Fruit fly (Drosophila melanogaster) whole organism, embryonic: ENCODE data around the gene BBS1.

Experiments
- ATbp ChIP-seq: fragments of 200-800 bp; sonication (Bioruptor generic); optimal IDR thresholded peaks from 2 replicates; lab custom pipeline; 2017; ENCODE audit warnings: missing biosample characterization, mild to moderate bottlenecking, missing genetic modification characterization, missing genetic modification reagents
- Antp ChIP-seq: fragments of 200-800 bp; sonication (Bioruptor generic); optimal IDR thresholded peaks from 3 replicates; lab custom pipeline; 2016; ENCODE audit warnings: missing biosample characterization, missing genetic modification characterization
- Atf-2 ChIP-seq: fragments of 200-800 bp; sonication (Bioruptor generic); optimal IDR thresholded peaks from 2 replicates; lab custom pipeline; 2016; ENCODE audit warnings: missing biosample characterization, missing genetic modification characterization
- Bgb ChIP-seq: fragments of 200-800 bp; sonication (Bioruptor generic); IDR thresholded peaks from 2 replicates; pipeline ENCODE4 v1.3.6; 2022; ENCODE audit warnings: missing biosample characterization, missing genetic modification characterization; ENCODE audit not compliant: partially characterized antibody
- CG11723 ChIP-seq: fragments of 200-800 bp; sonication (Bioruptor generic); optimal IDR thresholded peaks from 2 replicates; lab custom pipeline; 2017; ENCODE audit warnings: missing biosample characterization, mild to moderate bottlenecking, missing genetic modification characterization
- CG12071 ChIP-seq: fragments of 200-800 bp; sonication (Bioruptor generic); optimal IDR thresholded peaks from 3 replicates; lab custom pipeline; 2018; ENCODE audit warnings: missing biosample characterization, mild to moderate bottlenecking, missing genetic modification characterization
- CG13894 ChIP-seq: fragments of 200-800 bp; sonication (Bioruptor generic); optimal IDR thresholded peaks from 3 replicates; lab custom pipeline; 2018; ENCODE audit warnings: missing biosample characterization, mild to moderate bottlenecking, missing genetic modification characterization, moderate library complexity
- CG14667 ChIP-seq: fragments of 200-800 bp; sonication (Bioruptor generic); IDR thresholded peaks from 2 replicates; pipeline ENCODE4 v1.3.6; 2022; ENCODE audit warnings: missing biosample characterization, missing genetic modification characterization
- CG17328 ChIP-seq: fragments of 200-800 bp; sonication (Bioruptor generic); IDR thresholded peaks from 2 replicates; pipeline ENCODE4 v1.3.6; 2022; ENCODE audit warnings: missing biosample characterization, missing genetic modification characterization
- CG2199 ChIP-seq: fragments of 200-800 bp; sonication (Bioruptor generic); IDR thresholded peaks from 3 replicates; pipeline ENCODE4 v1.3.6; 2022; ENCODE audit warnings: missing biosample characterization, missing genetic modification characterization
- CG30020 ChIP-seq: fragments of 200-800 bp; optimal IDR thresholded peaks from 2 replicates; lab custom pipeline; 2019; ENCODE audit warnings: missing biosample characterization, mild to moderate bottlenecking, missing genetic modification characterization, moderate library complexity
- CG30431 ChIP-seq: fragments of 200-800 bp; sonication (Bioruptor generic); optimal IDR thresholded peaks from 2 replicates; lab custom pipeline; 2017; ENCODE audit warnings: missing biosample characterization, missing genetic modification characterization
- CG3281 ChIP-seq: fragments of 200-800 bp; sonication (Bioruptor generic); optimal IDR thresholded peaks from 3 replicates; lab custom pipeline; 2017; ENCODE audit warnings: missing biosample characterization, mild to moderate bottlenecking, missing genetic modification characterization
- CG4360 ChIP-seq: fragments of 200-800 bp; sonication (Bioruptor generic); IDR thresholded peaks from 2 replicates; pipeline ENCODE4 v1.3.6; 2022; ENCODE audit warnings: missing biosample characterization, missing genetic modification characterization
- CG4730 ChIP-seq: fragments of 200-800 bp; sonication (Bioruptor generic); IDR thresholded peaks from 2 replicates; pipeline ENCODE4 v1.3.6; 2022; ENCODE audit warnings: missing biosample characterization, missing genetic modification characterization
- CG6683 ChIP-seq: fragments of 200-800 bp; sonication (Bioruptor generic); optimal IDR thresholded peaks from 2 replicates; lab custom pipeline; 2017; ENCODE audit warnings: missing biosample characterization, mild to moderate bottlenecking, missing genetic modification characterization, missing genetic modification reagents
- CG7556 ChIP-seq: fragments of 200-800 bp; sonication (Bioruptor generic); optimal IDR thresholded peaks from 2 replicates; lab custom pipeline; 2017; ENCODE audit warnings: missing biosample characterization, mild to moderate bottlenecking, missing genetic modification characterization
- CG7839 ChIP-seq: fragments of 200-800 bp; sonication (Bioruptor generic); optimal IDR thresholded peaks from 3 replicates; lab custom pipeline; 2018; ENCODE audit warnings: missing biosample characterization, mild to moderate bottlenecking, missing genetic modification characterization, moderate library complexity
- CG8765 ChIP-seq: fragments of 200-800 bp; sonication (Bioruptor generic); IDR thresholded peaks from 2 replicates; pipeline ENCODE4 v1.3.6; 2022; ENCODE audit warnings: missing biosample characterization, missing genetic modification characterization
- D19A ChIP-seq: fragments of 200-800 bp; optimal IDR thresholded peaks from 3 replicates; lab custom pipeline; 2019; ENCODE audit warnings: missing biosample characterization, mild to moderate bottlenecking, missing genetic modification characterization, moderate library complexity
- Dfd ChIP-seq, 2 experiments: fragments of >200 bp; optimal IDR thresholded peaks; 2 replicates each; lab custom pipeline; 2017; ENCODE audit warnings: missing biosample characterization in 2 of 2, missing genetic modification characterization in 2 of 2
- Doc3 ChIP-seq: fragments of 200-800 bp; sonication (Bioruptor generic); IDR thresholded peaks from 3 replicates; pipeline ENCODE4 v1.3.6; 2022; ENCODE audit warnings: missing biosample characterization, missing genetic modification characterization; ENCODE audit not compliant: partially characterized antibody
- Drgx ChIP-seq: fragments of 200-800 bp; sonication (Bioruptor generic); IDR thresholded peaks from 2 replicates; pipeline ENCODE4 v1.3.6; 2022; ENCODE audit warnings: missing biosample characterization, missing genetic modification characterization
- MTF-1 ChIP-seq: fragments of 200-800 bp; sonication (Bioruptor generic); optimal IDR thresholded peaks from 2 replicates; lab custom pipeline; 2018; ENCODE audit warnings: missing biosample characterization, mild to moderate bottlenecking, missing genetic modification characterization, borderline replicate concordance
- Neu2 ChIP-seq: fragments of 200-800 bp; sonication (Bioruptor generic); optimal IDR thresholded peaks from 3 replicates; lab custom pipeline; 2016; ENCODE audit warnings: missing biosample characterization, missing genetic modification characterization, borderline replicate concordance
- Sox102F ChIP-seq: fragments of 200-800 bp; sonication (Bioruptor generic); optimal IDR thresholded peaks from 2 replicates; lab custom pipeline; 2018; ENCODE audit warnings: missing biosample characterization, mild to moderate bottlenecking, missing genetic modification characterization, moderate library complexity
- YL-1 ChIP-seq: fragments of 200-800 bp; sonication (Bioruptor generic); optimal IDR thresholded peaks from 3 replicates; lab custom pipeline; 2017; ENCODE audit warnings: missing biosample characterization, mild to moderate bottlenecking, missing genetic modification characterization
- bowl ChIP-seq: fragments of 200-800 bp; sonication (Bioruptor generic); IDR thresholded peaks from 2 replicates; pipeline ENCODE4 v1.3.6; 2022; ENCODE audit warnings: missing biosample characterization, missing genetic modification characterization
- bsh ChIP-seq, 2 experiments: fragments of 200-800 bp; sonication (Bioruptor generic); optimal IDR thresholded peaks; 2 replicates each; lab custom pipeline; 2017 to 2018; ENCODE audit warnings: mild to moderate bottlenecking in 2 of 2, missing biosample characterization in 2 of 2, missing genetic modification characterization in 2 of 2, moderate library complexity in 1 of 2
- chinmo ChIP-seq: fragments of 200-800 bp; sonication (Bioruptor generic); IDR thresholded peaks from 4 replicates; pipeline ENCODE4 v1.3.6; 2022; ENCODE audit warnings: missing biosample characterization, missing genetic modification characterization; ENCODE audit not compliant: partially characterized antibody
- chm ChIP-seq: fragments of 200-800 bp; sonication (Bioruptor generic); IDR thresholded peaks from 2 replicates; pipeline ENCODE4 v1.3.6; 2022; ENCODE audit warnings: missing biosample characterization, missing genetic modification characterization
- ci ChIP-seq: fragments of 200-800 bp; sonication (Bioruptor generic); IDR thresholded peaks from 3 replicates; pipeline ENCODE4 v1.3.6; 2022; ENCODE audit warnings: missing biosample characterization, missing genetic modification characterization
- ewg ChIP-seq: fragments of 200-800 bp; sonication (Bioruptor generic); optimal IDR thresholded peaks from 3 replicates; lab custom pipeline; 2017; ENCODE audit warnings: mild to moderate bottlenecking, missing biosample characterization, missing genetic modification reagents, missing genetic modification characterization
- ftz-f1 ChIP-seq: fragments of 200-800 bp; sonication (Bioruptor generic); optimal IDR thresholded peaks from 2 replicates; lab custom pipeline; 2016; ENCODE audit warnings: missing biosample characterization, missing genetic modification characterization
- insv ChIP-seq, 2 experiments: fragments of 200-800 bp; sonication (Bioruptor generic); optimal IDR thresholded peaks; 3 replicates each; lab custom pipeline; 2016 to 2018; ENCODE audit warnings: missing biosample characterization in 2 of 2, missing genetic modification characterization in 2 of 2
- lab ChIP-seq: fragments of 200-800 bp; sonication (Bioruptor generic); optimal IDR thresholded peaks from 3 replicates; lab custom pipeline; 2017; ENCODE audit warnings: missing biosample characterization, missing genetic modification characterization, mild to moderate bottlenecking, moderate library complexity, missing genetic modification reagents
- mld ChIP-seq: fragments of 200-800 bp; sonication (Bioruptor generic); IDR thresholded peaks from 3 replicates; pipeline ENCODE4 v1.3.6; 2022; ENCODE audit warnings: missing biosample characterization, missing genetic modification characterization; ENCODE audit not compliant: partially characterized antibody
- nerfin-2 ChIP-seq: fragments of 200-800 bp; sonication (Bioruptor generic); IDR thresholded peaks from 2 replicates; pipeline ENCODE4 v1.3.6; 2022; ENCODE audit warnings: missing biosample characterization, missing genetic modification characterization; ENCODE audit not compliant: partially characterized antibody
- nom ChIP-seq: fragments of 200-800 bp; sonication (Bioruptor generic); optimal IDR thresholded peaks from 2 replicates; lab custom pipeline; 2017; ENCODE audit warnings: missing biosample characterization, missing genetic modification characterization, mild to moderate bottlenecking, moderate library complexity, missing genetic modification reagents
- pan ChIP-seq, 4 experiments: fragments of >200 bp in 3 of 4; fragments of 200-800 bp in 1 of 4; sonication (Bioruptor generic) in 1 of 4; optimal IDR thresholded peaks in 3 of 4; IDR thresholded peaks in 1 of 4; 2 replicates each; pipeline versions ENCODE4 v1.3.6 to Lab custom; 2017 to 2022; ENCODE audit warnings: missing biosample characterization in 2 of 4, missing genetic modification characterization in 2 of 4, mixed read lengths in 1 of 4
- slbo ChIP-seq: fragments of 200-800 bp; sonication (Bioruptor generic); IDR thresholded peaks from 2 replicates; pipeline ENCODE4 v1.3.6; 2022; ENCODE audit warnings: missing biosample characterization, missing genetic modification characterization
- sr ChIP-seq: fragments of 200-800 bp; sonication (Bioruptor generic); IDR thresholded peaks from 3 replicates; pipeline ENCODE4 v1.3.6; 2022; ENCODE audit warnings: missing biosample characterization, missing genetic modification characterization
- tap ChIP-seq: fragments of 200-800 bp; optimal IDR thresholded peaks from 3 replicates; lab custom pipeline; 2019; ENCODE audit warnings: missing biosample characterization, mild to moderate bottlenecking, missing genetic modification characterization, moderate library complexity
- tll ChIP-seq, 2 experiments: fragments of 200-800 bp in 1 of 2; fragments of >200 bp in 1 of 2; sonication (Bioruptor generic) in 1 of 2; optimal IDR thresholded peaks; 2 replicates each; lab custom pipeline; 2017 to 2019; ENCODE audit warnings: missing biosample characterization in 2 of 2, missing genetic modification characterization in 2 of 2, mild to moderate bottlenecking in 1 of 2, moderate library complexity in 1 of 2
- trem ChIP-seq: fragments of 200-800 bp; optimal IDR thresholded peaks from 3 replicates; lab custom pipeline; 2019; ENCODE audit warnings: missing biosample characterization, mild to moderate bottlenecking, missing genetic modification characterization, moderate library complexity
- usp ChIP-seq: fragments of >200 bp; optimal IDR thresholded peaks from 2 replicates; lab custom pipeline; 2017; ENCODE audit warnings: missing biosample characterization, missing genetic modification characterization

BBS1 gene

DNA sequence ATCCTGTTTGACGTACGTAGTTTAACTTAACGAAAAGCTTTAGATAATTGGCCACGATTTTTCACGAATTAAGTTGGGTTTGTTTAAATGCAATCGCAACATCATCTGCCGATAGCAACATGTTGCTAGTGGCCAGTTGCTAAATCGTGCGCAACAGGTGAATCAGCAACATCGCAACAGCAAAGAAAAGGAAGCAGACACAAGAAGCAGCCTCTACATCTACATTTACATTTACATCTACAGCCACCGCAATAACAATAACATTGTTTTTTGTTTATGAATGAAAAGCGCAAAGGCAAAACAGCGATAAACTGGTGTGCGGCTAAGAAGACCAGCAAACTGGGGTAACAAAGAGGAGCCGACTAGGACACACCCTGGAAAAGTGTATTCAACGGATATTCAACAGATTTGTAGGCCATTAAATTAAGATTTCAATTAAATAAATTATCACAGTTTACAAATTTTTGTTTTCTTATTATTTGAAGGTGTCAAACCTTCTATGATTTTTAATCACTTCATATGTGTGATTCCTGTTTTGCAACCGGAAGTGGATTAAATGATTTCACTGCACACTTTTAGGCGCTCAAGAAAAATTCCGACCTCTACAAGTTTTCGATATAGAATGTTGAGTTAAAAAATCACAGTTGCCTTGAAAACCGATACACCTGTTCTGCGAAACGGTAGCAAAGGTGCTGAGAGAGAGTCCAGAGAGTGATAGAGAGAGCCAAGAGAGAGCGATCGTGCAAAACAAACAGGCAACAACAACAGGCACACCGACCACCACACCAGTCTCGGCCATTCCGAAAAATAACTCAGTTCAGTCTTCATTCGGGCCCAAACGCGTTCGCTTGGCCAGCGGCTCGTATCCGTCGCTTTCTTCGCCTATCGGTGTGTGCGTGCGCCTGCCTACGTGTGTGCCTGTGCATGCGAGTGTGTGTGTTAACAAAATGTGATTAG, 8.3 kb downstream of the BBS1 start, which contains the start of gene melt (continued):
- TF ChIP-seq lab (GFP tag; lab: Kevin White, UChicago) (peak; percentile 85), chm (GFP tag; lab: Robert Waterston, UW) (0 out of 2 replicates have a peak, but pooled peaks have one; percentile 17), Antp (GFP tag; lab: Kevin White, UChicago) (peak; percentile 84), slbo (GFP tag; lab: Robert Waterston, UW) (peak; percentile 75), CG3281 (GFP tag; lab: Kevin White, UChicago) (peak; percentile 89), Neu2 (GFP tag; lab: Kevin White, UChicago) (peak; percentile 23), insv (GFP tag; optimal IDR thresholded peaks at IDR 0.05; lab: Kevin White, UChicago) (peak; percentile 37 to 56), usp (GFP tag; lab: Kevin White, UChicago) (no peak), CG6683 (peak; percentile 67), CG17328 (GFP tag; lab: Robert Waterston, UW) (peak; percentile 64), CG4730 (GFP tag; lab: Robert Waterston, UW) (peak; percentile 64), CG7556 (GFP tag; lab: Kevin White, UChicago) (peak; percentile 94), Sox102F (GFP tag; lab: Kevin White, UChicago) (peak; percentile 84), D19A (peak; percentile 83), tll (GFP tag; optimal IDR thresholded peaks at IDR 0.05; lab: Kevin White, UChicago) (peak; percentile 29 to 47), Atf-2 (GFP tag; lab: Kevin White, UChicago) (peak; percentile 93), CG14667 (peak; percentile 76), mld (GFP tag; lab: Robert Waterston, UW) (peak; percentile 54; the same call in 1 of the 3 replicates), YL-1 (no peak), CG2199 (GFP tag; lab: Robert Waterston, UW) (no peak), CG30431 (GFP tag; lab: Kevin White, UChicago) (peak; percentile 74), ATbp (GFP tag; lab: Kevin White, UChicago) (peak; percentile 81), trem (tag; lab: Kevin White, UChicago) (peak; percentile 72), MTF-1 (GFP tag; lab: Kevin White, UChicago) (no peak), ftz-f1 (no peak), CG13894 (tag; lab: Kevin White, UChicago) (peak; percentile 39), CG7839 (tag; lab: Kevin White, UChicago) (peak; percentile 92), sr (GFP tag; lab: Robert Waterston, UW) (peak; percentile 48; the same call in 1 of the 3 replicates), CG12071 (GFP tag; lab: Kevin White, UChicago) (peak; percentile 35), Dfd (GFP tag; optimal IDR thresholded peaks at IDR 0.05; lab: Kevin White, UChicago) (no peak), CG30020 (tag; lab: Kevin White, UChicago) (peak; percentile 49), nerfin-2 (GFP tag; lab: Robert Waterston, UW) (no peak)

- TF ChIP-seq Doc3 (GFP tag; lab: Robert Waterston, UW) (0 out of 3 replicates have a peak, but pooled peaks have one; percentile 12), chinmo (no peak), Bgb (GFP tag; lab: Robert Waterston, UW) (peak; percentile 13; the same call in 1 of the 2 replicates), tap (tag; lab: Kevin White, UChicago) (no peak), ewg (GFP tag; lab: Kevin White, UChicago) (no peak), Drgx (peak; percentile 57), bsh (GFP tag; optimal IDR thresholded peaks at IDR 0.05; lab: Kevin White, UChicago) (peak in 1 of 2 experiments; percentile 51), CG4360 (GFP tag; lab: Robert Waterston, UW) (peak; percentile 77), nom (peak; percentile 79), CG11723 (GFP tag; lab: Kevin White, UChicago) (peak; percentile 3), ci (GFP tag; lab: Robert Waterston, UW) (0 out of 3 replicates have a peak, but pooled peaks have one; percentile 7), bowl (GFP tag; lab: Robert Waterston, UW) (no peak), CG8765 (0 out of 2 replicates have a peak, but pooled peaks have one; percentile 6), pan (optimal IDR thresholded peaks at IDR 0.05; lab: Kevin White, UChicago) (no peak), pan (GFP tag; optimal IDR thresholded peaks at IDR 0.05 in 1 of 2, IDR thresholded peaks at IDR 0.05 in 1 of 2) (peak in 1 of 2 experiments; percentile 21)
Measured at dm6 chr3L:7134818-7135217, 9.1 kb downstream of the BBS1 start.
